Fruit fly (Drosophila melanogaster): Measurements from ENCODE around the gene CG10237.

- TF ChIP-seq psq (optimal IDR thresholded peaks at IDR 0.05) = no peak
- TF ChIP-seq EcR (GFP tag; optimal IDR thresholded peaks at IDR 0.05) = peak in 1 of 2 experiments; percentile 93
These were observed 11.7 kb upstream of the CG10237 start, which contains the start of gene CG10026 for dm6 chr2L:19454070-19454751.
